Fruit fly (Drosophila melanogaster): ENCODE results near the gene CG10681.

CG10681 gene

DNA sequence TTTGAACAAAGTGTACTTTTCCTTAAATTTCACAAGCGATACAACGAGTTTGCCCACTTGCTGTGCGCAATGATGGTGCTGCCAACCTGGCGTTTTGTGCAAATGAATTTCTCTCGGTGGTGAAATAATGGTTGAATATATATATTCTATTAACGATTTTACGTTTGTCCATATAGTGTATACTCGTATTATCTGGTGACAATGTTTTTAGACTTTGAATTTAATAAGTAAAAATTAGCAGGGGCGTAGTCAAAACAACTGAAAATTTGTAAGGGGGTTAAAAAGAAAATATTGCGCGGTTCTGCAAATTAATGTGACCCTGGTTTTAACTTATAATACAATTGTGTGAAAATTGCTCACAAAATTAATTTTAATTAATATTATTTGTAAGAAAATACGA, 22.6 kb downstream of the CG10681 start, which contains the start of the genes ver and Gcn5 (continued):
- TF ChIP-seq CG14667 (GFP tag; IDR thresholded peaks at IDR 0.05) (peak; percentile 88), fu2 (GFP tag; optimal IDR thresholded peaks at IDR 0.05) (peak; percentile 77), CG3281 (GFP tag; optimal IDR thresholded peaks at IDR 0.05) (peak; percentile 96), vnd (GFP tag; IDR thresholded peaks at IDR 0.05; ENCODE audit: partially characterized antibody) (no peak), ken (GFP tag; IDR thresholded peaks at IDR 0.05) (peak; percentile 94), CG1233 (GFP tag; optimal IDR thresholded peaks at IDR 0.05) (peak; percentile 90), gro (GFP tag; optimal IDR thresholded peaks at IDR 0.05) (peak; percentile 56), HLH3B (GFP tag; IDR thresholded peaks at IDR 0.05) (peak; percentile 92), otp (GFP tag; IDR thresholded peaks at IDR 0.05) (peak; percentile 91), crol (GFP tag; IDR thresholded peaks at IDR 0.05) (0 out of 2 replicates have a peak, but pooled peaks have one; percentile 18), CG4360 (GFP tag; IDR thresholded peaks at IDR 0.05) (peak; percentile 63), nau (GFP tag; optimal IDR thresholded peaks at IDR 0.05) (no peak), CG15696 (tag; optimal IDR thresholded peaks at IDR 0.05) (peak; percentile 84), vfl (GFP tag; optimal IDR thresholded peaks at IDR 0.05) (peak; percentile 82), insv (GFP tag; optimal IDR thresholded peaks at IDR 0.05) (peak in 1 of 2 experiments; percentile 54), CG10462 (GFP tag; optimal IDR thresholded peaks at IDR 0.05) (peak; percentile 82), CG6175 (GFP tag; IDR thresholded peaks at IDR 0.05) (peak; percentile 78), Hr3 (GFP tag; optimal IDR thresholded peaks at IDR 0.05) (peak; percentile 93), CG7271 (tag; optimal IDR thresholded peaks at IDR 0.05) (peak; percentile 70), Kr (GFP tag; optimal IDR thresholded peaks at IDR 0.05) (no peak), tgo (GFP tag; IDR thresholded peaks at IDR 0.05) (peak; percentile 94), CG11085 (GFP tag; IDR thresholded peaks at IDR 0.05) (peak; percentile 86), Atf6 (GFP tag; IDR thresholded peaks at IDR 0.05) (peak; percentile 89), dmrt11E (tag; optimal IDR thresholded peaks at IDR 0.05) (peak; percentile 84), Atf3 (GFP tag; optimal IDR thresholded peaks at IDR 0.05) (peak; percentile 65), CG8924 (tag; optimal IDR thresholded peaks at IDR 0.05) (peak; percentile 92), vvl (GFP tag; IDR thresholded peaks at IDR 0.05) (peak; percentile 97), Lhr (GFP tag; optimal IDR thresholded peaks at IDR 0.05) (peak; percentile 69), Gug (GFP tag; IDR thresholded peaks at IDR 0.05) (peak; percentile 94), fd3F (GFP tag; optimal IDR thresholded peaks at IDR 0.05) (peak; percentile 92), CG18764 (GFP tag; optimal IDR thresholded peaks at IDR 0.05) (peak; percentile 78), CG7987 (GFP tag; optimal IDR thresholded peaks at IDR 0.05) (peak; percentile 81), HLH54F (GFP tag; optimal IDR thresholded peaks at IDR 0.05) (peak; percentile 89), corto (GFP tag; optimal IDR thresholded peaks at IDR 0.05) (peak; percentile 89), tx (GFP tag; optimal IDR thresholded peaks at IDR 0.05) (peak; percentile 83), jumu (GFP tag; optimal IDR thresholded peaks at IDR 0.05) (peak; percentile 78), klu (GFP tag; IDR thresholded peaks at IDR 0.05) (peak; percentile 89), chif (GFP tag; optimal IDR thresholded peaks at IDR 0.05) (peak; percentile 74 to 88), zen (tag; optimal IDR thresholded peaks at IDR 0.05) (peak; percentile 89), CG4730 (GFP tag; IDR thresholded peaks at IDR 0.05) (peak; percentile 91), TFAM (GFP tag; optimal IDR thresholded peaks at IDR 0.05) (peak; percentile 53), Dad (GFP tag; optimal IDR thresholded peaks at IDR 0.05) (peak; percentile 81), phol (tag; optimal IDR thresholded peaks at IDR 0.05) (peak; percentile 92), Awh (GFP tag; IDR thresholded peaks at IDR 0.05) (peak; percentile 93), gcm2 (GFP tag; optimal IDR thresholded peaks at IDR 0.05) (peak; percentile 59), Poxn (GFP tag; IDR thresholded peaks at IDR 0.05) (peak; percentile 78; the same call in 1 of the 2 replicates), Asciz (GFP tag; optimal IDR thresholded peaks at IDR 0.05) (peak; percentile 87), C15 (GFP tag; IDR thresholded peaks at IDR 0.05) (peak; percentile 87; the same call in 2 of the 3 replicates), Six4 (GFP tag; optimal IDR thresholded peaks at IDR 0.05) (peak; percentile 81), tna (GFP tag; IDR thresholded peaks at IDR 0.05; ENCODE audit: partially characterized antibody) (no peak), CG2712 (tag; optimal IDR thresholded peaks at IDR 0.05) (peak; percentile 92), CG1529 (GFP tag; optimal IDR thresholded peaks at IDR 0.05) (peak; percentile 84)
